Worm (Caenorhabditis elegans): ENCODE results near the gene Y7A5A.7.

DNA sequence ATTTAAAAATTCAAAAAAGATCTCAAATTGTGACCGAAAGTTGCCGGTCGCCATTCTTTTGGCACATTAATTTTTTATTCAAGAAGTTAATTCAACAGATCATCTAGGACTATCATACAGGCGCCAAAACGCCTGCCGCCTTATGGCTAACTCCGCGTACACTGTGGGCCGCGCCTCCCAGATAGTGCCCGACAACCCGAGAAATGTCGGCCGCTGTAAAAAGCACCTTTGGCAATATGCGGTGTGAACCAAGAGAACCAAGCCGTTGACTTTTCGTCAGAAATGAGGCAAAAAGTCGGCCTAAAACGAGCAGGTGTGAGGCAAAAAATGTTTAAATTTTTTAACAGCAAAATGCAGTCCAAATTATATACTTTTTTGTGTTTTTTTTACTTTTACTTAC is 44.8 kb downstream of the Y7A5A.7 start:
- TF ChIP-seq ceh-31 (tag; optimal IDR thresholded peaks at IDR 0.05) (no peak), npax-4 (tag; optimal IDR thresholded peaks at IDR 0.05) (no peak), unc-55 (GFP tag; optimal IDR thresholded peaks at IDR 0.05) (no peak), pqm-1 (tag; optimal IDR thresholded peaks at IDR 0.05) (no peak), nhr-11 (tag; optimal IDR thresholded peaks at IDR 0.05) (no peak), tbx-7 (tag; optimal IDR thresholded peaks at IDR 0.05) (no peak)

Measured in whole organism, late embryonic.